Worm (Caenorhabditis elegans): ENCODE measurements around the gene ubh-1.

ce11 chrV:6558103-6558502 lies 46.9 kb upstream of the ubh-1 start, which contains the start of gene spp-20:
- TF ChIP-seq him-1 (tag; optimal IDR thresholded peaks at IDR 0.05) (no peak), dao-5 (tag; optimal IDR thresholded peaks at IDR 0.05) (no peak), W03F9.2 (tag; optimal IDR thresholded peaks at IDR 0.05) (no peak)

All from whole organism, L4/young adult.